Worm (Caenorhabditis elegans) whole organism, L3 larva: Measurements from ENCODE around the gene Y54G2A.41.
A peak's percentile ranks its signal among the peaks of the same experiment; 100 is the strongest.

Experiments used
- R02D3.7 ChIP-seq: fragments of 150-350 bp; optimal IDR thresholded peaks from 2 replicates; lab custom pipeline; 2014; ENCODE audit warnings: missing biosample characterization, missing genetic modification characterization
- ama-1 ChIP-seq: fragments of 150-350 bp; optimal IDR thresholded peaks from 2 replicates; lab custom pipeline; 2018
- ceh-16 ChIP-seq: sonication (generic microtip); optimal IDR thresholded peaks from 2 replicates; lab custom pipeline; 2017; ENCODE audit warnings: missing biosample characterization, missing genetic modification characterization
- ceh-28 ChIP-seq: fragments of 150-350 bp; optimal IDR thresholded peaks from 2 replicates; lab custom pipeline; 2014; ENCODE audit warnings: missing biosample characterization, missing genetic modification reagents, missing genetic modification characterization
- ceh-82 ChIP-seq: fragments of 150-350 bp; optimal IDR thresholded peaks from 2 replicates; lab custom pipeline; 2014; ENCODE audit warnings: missing biosample characterization, missing genetic modification characterization
- ceh-9 ChIP-seq: sonication (generic microtip); optimal IDR thresholded peaks from 2 replicates; lab custom pipeline; 2018; ENCODE audit warnings: missing biosample characterization, missing genetic modification characterization
- egl-27 ChIP-seq: sonication (generic microtip); optimal IDR thresholded peaks from 4 replicates; lab custom pipeline; 2017; ENCODE audit warnings: missing biosample characterization, missing genetic modification reagents, missing genetic modification characterization
- egl-5 ChIP-seq: fragments of 150-350 bp; optimal IDR thresholded peaks from 2 replicates; lab custom pipeline; 2017; ENCODE audit warnings: missing biosample characterization, missing genetic modification reagents, missing genetic modification characterization, inconsistent platforms
- elt-1 ChIP-seq: fragments of 150-350 bp; optimal IDR thresholded peaks from 2 replicates; lab custom pipeline; 2014; ENCODE audit warnings: missing biosample characterization, missing genetic modification characterization
- elt-2 ChIP-seq: sonication (generic microtip); optimal IDR thresholded peaks from 2 replicates; lab custom pipeline; 2016; ENCODE audit warnings: missing genetic modification reagents, mild to moderate bottlenecking, missing genetic modification characterization, missing compliant biosample characterization
- elt-3 ChIP-seq, 3 experiments: fragments of 150-350 bp in 1 of 3; sonication (generic microtip) in 2 of 3; optimal IDR thresholded peaks; 2 replicates in 2 of 3; 4 replicates in 1 of 3; lab custom pipeline; 2014 to 2017; ENCODE audit warnings: missing biosample characterization in 3 of 3, missing genetic modification characterization in 3 of 3
- eor-1 ChIP-seq, 2 experiments: fragments of 150-350 bp; optimal IDR thresholded peaks; 2 replicates each; lab custom pipeline; 2014 to 2018; ENCODE audit warnings: missing biosample characterization in 2 of 2, missing genetic modification characterization in 2 of 2
- fkh-10 ChIP-seq: sonication (generic microtip); optimal IDR thresholded peaks from 2 replicates; lab custom pipeline; 2017; ENCODE audit warnings: missing biosample characterization, missing genetic modification reagents, missing genetic modification characterization
- fkh-2 ChIP-seq: fragments of 150-350 bp; optimal IDR thresholded peaks from 2 replicates; lab custom pipeline; 2014; ENCODE audit warnings: missing biosample characterization, missing genetic modification reagents, missing genetic modification characterization
- fos-1 ChIP-seq: fragments of 150-350 bp; optimal IDR thresholded peaks from 2 replicates; lab custom pipeline; 2014; ENCODE audit warnings: missing biosample characterization, missing genetic modification characterization
- hmg-11 ChIP-seq: sonication (generic microtip); optimal IDR thresholded peaks from 2 replicates; lab custom pipeline; 2016; ENCODE audit warnings: missing genetic modification characterization, missing compliant biosample characterization
- jun-1 ChIP-seq: fragments of 150-350 bp; optimal IDR thresholded peaks from 2 replicates; lab custom pipeline; 2014; ENCODE audit warnings: missing biosample characterization, missing genetic modification reagents, missing genetic modification characterization
- lin-15B ChIP-seq: fragments of 150-350 bp; optimal IDR thresholded peaks from 2 replicates; lab custom pipeline; 2014; ENCODE audit warnings: missing biosample characterization, missing genetic modification characterization
- lin-39 ChIP-seq: fragments of 150-350 bp; optimal IDR thresholded peaks from 2 replicates; lab custom pipeline; 2018; ENCODE audit warnings: missing biosample characterization, missing genetic modification reagents, missing genetic modification characterization
- lsy-12 ChIP-seq: sonication (generic microtip); optimal IDR thresholded peaks from 2 replicates; lab custom pipeline; 2016; ENCODE audit warnings: mild to moderate bottlenecking, missing genetic modification characterization, missing compliant biosample characterization
- mdl-1 ChIP-seq: fragments of 150-350 bp; optimal IDR thresholded peaks from 2 replicates; lab custom pipeline; 2014; ENCODE audit warnings: missing biosample characterization, missing genetic modification characterization
- mml-1 ChIP-seq: fragments of 150-350 bp; sonication (generic microtip); optimal IDR thresholded peaks from 3 replicates; lab custom pipeline; 2014; ENCODE audit warnings: missing biosample characterization, missing genetic modification characterization
- nfya-1 ChIP-seq: sonication (generic microtip); optimal IDR thresholded peaks from 2 replicates; lab custom pipeline; 2017; ENCODE audit warnings: missing genetic modification characterization, mild to moderate bottlenecking, missing compliant biosample characterization, antibody characterized with exemption, moderate library complexity; ENCODE audit not compliant: insufficient read depth
- nhr-11 ChIP-seq: fragments of 150-350 bp; optimal IDR thresholded peaks from 2 replicates; lab custom pipeline; 2014; ENCODE audit warnings: missing biosample characterization, missing genetic modification characterization
- nhr-23 ChIP-seq: fragments of 150-350 bp; optimal IDR thresholded peaks from 2 replicates; lab custom pipeline; 2014; ENCODE audit warnings: missing biosample characterization, missing genetic modification reagents, missing genetic modification characterization
- nhr-237 ChIP-seq: fragments of 150-350 bp; optimal IDR thresholded peaks from 2 replicates; lab custom pipeline; 2014; ENCODE audit warnings: missing biosample characterization, missing genetic modification characterization
- nhr-25 ChIP-seq: sonication (generic microtip); optimal IDR thresholded peaks from 2 replicates; lab custom pipeline; 2017; ENCODE audit warnings: missing biosample characterization, missing genetic modification characterization
- nhr-28 ChIP-seq: fragments of 150-350 bp; optimal IDR thresholded peaks from 2 replicates; lab custom pipeline; 2014; ENCODE audit warnings: missing biosample characterization, missing genetic modification characterization
- nhr-43 ChIP-seq: sonication (generic microtip); optimal IDR thresholded peaks from 2 replicates; lab custom pipeline; 2016; ENCODE audit warnings: mild to moderate bottlenecking, missing genetic modification characterization, missing compliant biosample characterization; ENCODE audit not compliant: poor library complexity, severe bottlenecking
- nhr-76 ChIP-seq: fragments of 150-350 bp; sonication (generic microtip); optimal IDR thresholded peaks from 5 replicates; lab custom pipeline; 2014; ENCODE audit warnings: missing biosample characterization, missing genetic modification characterization
- pha-4 ChIP-seq: fragments of 150-350 bp; optimal IDR thresholded peaks from 2 replicates; lab custom pipeline; 2014; ENCODE audit warnings: missing biosample characterization, missing genetic modification reagents, missing genetic modification characterization
- pqm-1 ChIP-seq: fragments of 150-350 bp; optimal IDR thresholded peaks from 2 replicates; lab custom pipeline; 2017; ENCODE audit warnings: missing biosample characterization, missing genetic modification characterization, inconsistent platforms
- sea-2 ChIP-seq: fragments of 150-350 bp; sonication (generic microtip); optimal IDR thresholded peaks from 4 replicates; lab custom pipeline; 2014; ENCODE audit warnings: missing biosample characterization, missing genetic modification reagents, missing genetic modification characterization
- skn-1 ChIP-seq: fragments of 150-350 bp; optimal IDR thresholded peaks from 2 replicates; lab custom pipeline; 2014; ENCODE audit warnings: missing biosample characterization, missing genetic modification characterization
- snpc-4 ChIP-seq: fragments of 150-350 bp; optimal IDR thresholded peaks from 2 replicates; lab custom pipeline; 2014; ENCODE audit warnings: missing biosample characterization, missing genetic modification characterization
- tbx-2 ChIP-seq: sonication (generic microtip); optimal IDR thresholded peaks from 2 replicates; lab custom pipeline; 2016; ENCODE audit warnings: mild to moderate bottlenecking, missing genetic modification characterization, missing compliant biosample characterization
- unc-39 ChIP-seq: sonication (generic microtip); optimal IDR thresholded peaks from 4 replicates; lab custom pipeline; 2017; ENCODE audit warnings: missing biosample characterization, missing genetic modification characterization
- zag-1 ChIP-seq: fragments of 150-350 bp; optimal IDR thresholded peaks from 2 replicates; lab custom pipeline; 2014; ENCODE audit warnings: missing biosample characterization, missing genetic modification characterization
- ztf-11 ChIP-seq: fragments of 150-350 bp; optimal IDR thresholded peaks from 2 replicates; lab custom pipeline; 2014; ENCODE audit warnings: missing biosample characterization, missing genetic modification characterization
- ztf-4 ChIP-seq: fragments of 150-350 bp; optimal IDR thresholded peaks from 2 replicates; lab custom pipeline; 2014; ENCODE audit warnings: missing biosample characterization, missing genetic modification characterization

Gene Y54G2A.41

ce11 chrIV:2751568-2751967, at the start of gene Y54G2A.41:
Y54G2A.41 (plus strand) TSS chrIV:2751868.
- TF ChIP-seq nhr-76 (tag; lab: Kevin White, UChicago) (no peak), pha-4 (no peak), fos-1 (tag; lab: Kevin White, UChicago) (no peak), nhr-237 (tag; lab: Kevin White, UChicago) (no peak), ama-1 (lab: Kevin White, UChicago) (no peak), eor-1 (tag; optimal IDR thresholded peaks at IDR 0.05; lab: Kevin White, UChicago) (no peak)

DNA sequence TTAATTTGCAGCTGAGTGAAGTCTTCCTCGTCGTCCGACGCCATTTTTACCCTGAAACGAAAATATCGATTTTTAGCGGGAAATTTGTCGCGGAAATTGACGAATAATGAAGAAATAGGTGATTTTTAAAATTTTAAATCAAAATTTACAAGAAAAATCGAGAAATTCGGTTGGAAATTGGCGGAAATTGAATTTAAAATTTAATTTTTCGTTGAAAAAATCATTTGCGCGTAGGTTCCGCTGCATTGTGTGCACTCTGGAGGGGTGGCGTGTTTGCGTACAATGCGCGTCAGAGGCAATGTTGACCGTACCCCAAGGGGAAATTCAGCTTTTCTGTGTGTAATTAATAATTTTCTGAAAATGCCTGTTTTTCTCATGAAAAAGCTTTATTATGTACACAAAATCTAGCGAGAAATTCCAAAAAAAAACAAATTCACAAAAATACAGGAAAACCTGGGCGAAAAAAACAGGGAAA, 47.7 kb upstream of the Y54G2A.41 start, which contains the start of gene Y94H6A.5:
TSS of gene Y94H6A.5 (minus strand) at position 51 of the 475 bp plus-strand sequence.
- TF ChIP-seq unc-39 (no peak), ztf-11 (no peak), egl-27 (tag; lab: Kevin White, UChicago) (no peak), nfya-1 (peak; percentile 72), snpc-4 (tag; lab: Kevin White, UChicago) (no peak), nhr-23 (peak; percentile 30), pha-4 (peak; percentile 66), egl-5 (tag; lab: Kevin White, UChicago) (peak; percentile 3), ceh-28 (tag; lab: Kevin White, UChicago) (peak; percentile 50), pqm-1 (peak; percentile 25), fkh-10 (GFP tag; lab: Kevin White, UChicago) (no peak), ztf-4 (no peak), nhr-25 (peak; percentile 6), jun-1 (tag; lab: Kevin White, UChicago) (peak; percentile 2), ama-1 (lab: Kevin White, UChicago) (peak; percentile 86), elt-2 (tag; lab: Kevin White, UChicago) (peak; percentile 38), lin-15B (tag; lab: Kevin White, UChicago) (peak; percentile 60), R02D3.7 (no peak), hmg-11 (tag; lab: Kevin White, UChicago) (peak; percentile 72)
- TF ChIP-seq, all 47 proteins: peak for 12

- TF ChIP-seq jun-1 (tag; lab: Kevin White, UChicago) (no peak), elt-3 (tag; optimal IDR thresholded peaks at IDR 0.05; lab: Kevin White, UChicago) (no peak), ceh-82 (tag; lab: Kevin White, UChicago) (no peak), ztf-4 (no peak), R02D3.7 (no peak), nhr-23 (no peak), sea-2 (GFP tag; lab: Kevin White, UChicago) (no peak)
Measured at ce11 chrIV:2705675-2706074, 46.0 kb upstream of the Y54G2A.41 start.

- TF ChIP-seq hmg-11 (tag; lab: Kevin White, UChicago) (no peak), snpc-4 (tag; lab: Kevin White, UChicago) (no peak), nhr-76 (tag; lab: Kevin White, UChicago) (no peak), skn-1 (tag; lab: Kevin White, UChicago) (no peak), mml-1 (tag; lab: Kevin White, UChicago) (no peak)
Measured at ce11 chrIV:2707012-2707411, 44.7 kb upstream of the Y54G2A.41 start, which contains the start of gene ubc-8. ubc-8 (minus strand) TSS chrIV:2707238.

- TF ChIP-seq nhr-11 = peak; percentile 50
- TF ChIP-seq R02D3.7 = peak; percentile 45
- TF ChIP-seq tbx-2 (tag; lab: Kevin White, UChicago) = peak; percentile 64
- no peak for TF ChIP-seq nhr-237 (tag; lab: Kevin White, UChicago)
- no peak for TF ChIP-seq ceh-16
- peak; percentile 60 for TF ChIP-seq nhr-43
- TF ChIP-seq skn-1 (tag; lab: Kevin White, UChicago) = peak; percentile 17
- TF ChIP-seq fkh-2 (tag; lab: Kevin White, UChicago) = no peak
- TF ChIP-seq nhr-28 (tag; lab: Kevin White, UChicago) = no peak
- TF ChIP-seq pha-4 = peak; percentile 83
- TF ChIP-seq nhr-25 = peak; percentile 48
- peak; percentile 86 for TF ChIP-seq mdl-1
- TF ChIP-seq elt-3 (tag; optimal IDR thresholded peaks at IDR 0.05; lab: Kevin White, UChicago) = no peak
- peak; percentile 78 for TF ChIP-seq fkh-10 (GFP tag; lab: Kevin White, UChicago)
- TF ChIP-seq mml-1 (tag; lab: Kevin White, UChicago) = no peak
- TF ChIP-seq nhr-76 (tag; lab: Kevin White, UChicago) = no peak
- peak; percentile 17 for TF ChIP-seq elt-1 (tag; lab: Kevin White, UChicago)
- peak; percentile 58 for TF ChIP-seq snpc-4 (tag; lab: Kevin White, UChicago)
- TF ChIP-seq lsy-12 (tag; lab: Kevin White, UChicago) = peak; percentile 53
- no peak for TF ChIP-seq zag-1 (tag; lab: Kevin White, UChicago)
- TF ChIP-seq jun-1 (tag; lab: Kevin White, UChicago) = peak; percentile 87
- no peak for TF ChIP-seq unc-39
- peak; percentile 39 for TF ChIP-seq egl-27 (tag; lab: Kevin White, UChicago)
- TF ChIP-seq elt-2 (tag; lab: Kevin White, UChicago) = peak; percentile 57
- peak; percentile 99 for TF ChIP-seq hmg-11 (tag; lab: Kevin White, UChicago)
- TF ChIP-seq ceh-28 (tag; lab: Kevin White, UChicago) = peak; percentile 73
- peak; percentile 92 for TF ChIP-seq lin-39
- peak; percentile 94 for TF ChIP-seq nfya-1
- TF ChIP-seq nhr-23 = peak; percentile 71
- no peak for TF ChIP-seq ceh-9 (tag; lab: Kevin White, UChicago)
- TF ChIP-seq ztf-4 = no peak
- peak; percentile 35 for TF ChIP-seq pqm-1
- peak; percentile 81 for TF ChIP-seq lin-15B (tag; lab: Kevin White, UChicago)
Measured at ce11 chrIV:2708329-2708965, 43.2 kb upstream of the Y54G2A.41 start.
